Fruit fly (Drosophila melanogaster): ENCODE results near the gene CG42857.

The CG42857 gene

dm6 chr3R:9870378-9870777 is 49.4 kb upstream of the CG42857 start (continued):
- TF ChIP-seq Hr78 (GFP tag; optimal IDR thresholded peaks at IDR 0.05) = peak in 1 of 2 experiments; percentile 59
- no peak for TF ChIP-seq CG10366 (GFP tag; IDR thresholded peaks at IDR 0.05)
- no peak for TF ChIP-seq slp2 (GFP tag; optimal IDR thresholded peaks at IDR 0.05)
- no peak for TF ChIP-seq CG3726 (GFP tag; IDR thresholded peaks at IDR 0.05)
- TF ChIP-seq fd96Cb (tag; optimal IDR thresholded peaks at IDR 0.05) = peak; percentile 42
- no peak for TF ChIP-seq ase (GFP tag; IDR thresholded peaks at IDR 0.05)
- TF ChIP-seq lilli (GFP tag; optimal IDR thresholded peaks at IDR 0.05) = no peak
- TF ChIP-seq CG6254 (GFP tag; optimal IDR thresholded peaks at IDR 0.05) = no peak
- no peak for TF ChIP-seq CG10147 (GFP tag; optimal IDR thresholded peaks at IDR 0.05)
- no peak for TF ChIP-seq tgo (GFP tag; IDR thresholded peaks at IDR 0.05)
- TF ChIP-seq CHES-1-like (GFP tag; optimal IDR thresholded peaks at IDR 0.05) = no peak
- no peak for TF ChIP-seq Spps (tag; optimal IDR thresholded peaks at IDR 0.05)
- TF ChIP-seq CG8924 (tag; optimal IDR thresholded peaks at IDR 0.05) = no peak
- TF ChIP-seq CG2116 (GFP tag; optimal IDR thresholded peaks at IDR 0.05) = no peak
- TF ChIP-seq vvl (GFP tag; IDR thresholded peaks at IDR 0.05) = no peak
- TF ChIP-seq lola (GFP tag; optimal IDR thresholded peaks at IDR 0.05) = peak in 1 of 3 experiments; percentile 15
- no peak for TF ChIP-seq CG3065 (GFP tag; optimal IDR thresholded peaks at IDR 0.05)
- TF ChIP-seq dmrt99B (tag; optimal IDR thresholded peaks at IDR 0.05) = peak; percentile 36
- no peak for TF ChIP-seq nau (GFP tag; optimal IDR thresholded peaks at IDR 0.05)
- TF ChIP-seq CG18262 (tag; optimal IDR thresholded peaks at IDR 0.05) = peak; percentile 39
- TF ChIP-seq tup (GFP tag; optimal IDR thresholded peaks at IDR 0.05) = no peak
- TF ChIP-seq CG16815 (GFP tag; optimal IDR thresholded peaks at IDR 0.05) = no peak
- TF ChIP-seq H15 (GFP tag; IDR thresholded peaks at IDR 0.05) = no peak
- TF ChIP-seq bsh (GFP tag; optimal IDR thresholded peaks at IDR 0.05) = no peak
- TF ChIP-seq Hr3 (GFP tag; optimal IDR thresholded peaks at IDR 0.05) = no peak
- TF ChIP-seq Ets65A (GFP tag) = no peak
- TF ChIP-seq CG4404 (GFP tag; IDR thresholded peaks at IDR 0.05) = no peak
- no peak for TF ChIP-seq Max (GFP tag; optimal IDR thresholded peaks at IDR 0.05)
- no peak for TF ChIP-seq salm (tag; optimal IDR thresholded peaks at IDR 0.05)
- TF ChIP-seq CG13287 (GFP tag; IDR thresholded peaks at IDR 0.05; ENCODE audit: partially characterized antibody) = no peak
- TF ChIP-seq CG11504 (tag; optimal IDR thresholded peaks at IDR 0.05) = peak; percentile 33
- TF ChIP-seq CG12236 (GFP tag; optimal IDR thresholded peaks at IDR 0.05) = no peak
- TF ChIP-seq CG10543 (GFP tag; optimal IDR thresholded peaks at IDR 0.05) = no peak
- no peak for TF ChIP-seq CG13894 (tag; optimal IDR thresholded peaks at IDR 0.05)
- no peak for TF ChIP-seq CG31365 (tag; optimal IDR thresholded peaks at IDR 0.05)
- no peak for TF ChIP-seq ab (GFP tag; optimal IDR thresholded peaks at IDR 0.05)
- no peak for TF ChIP-seq CG17328 (GFP tag; IDR thresholded peaks at IDR 0.05)
- TF ChIP-seq zfh1 (GFP tag; IDR thresholded peaks at IDR 0.05) = no peak
- TF ChIP-seq HLH4C (GFP tag; IDR thresholded peaks at IDR 0.05; ENCODE audit: partially characterized antibody) = no peak
- TF ChIP-seq yki (optimal IDR thresholded peaks at IDR 0.05) = no peak
- TF ChIP-seq tx (GFP tag; optimal IDR thresholded peaks at IDR 0.05) = no peak
- TF ChIP-seq wor (GFP tag; IDR thresholded peaks at IDR 0.05) = no peak
- TF ChIP-seq z (GFP tag; IDR thresholded peaks at IDR 0.05) = no peak
- TF ChIP-seq CG6654 (GFP tag; optimal IDR thresholded peaks at IDR 0.05) = no peak
- no peak for TF ChIP-seq NC2β (GFP tag; optimal IDR thresholded peaks at IDR 0.05)
- no peak for TF ChIP-seq CG12659 (GFP tag; optimal IDR thresholded peaks at IDR 0.05)
- TF ChIP-seq CG7745 (tag; optimal IDR thresholded peaks at IDR 0.05) = no peak
- TF ChIP-seq Oli (tag; optimal IDR thresholded peaks at IDR 0.05) = peak; percentile 39
- TF ChIP-seq Abd-B (GFP tag; optimal IDR thresholded peaks at IDR 0.05) = peak; percentile 12
- no peak for TF ChIP-seq PHDP (tag; optimal IDR thresholded peaks at IDR 0.05)
- no peak for TF ChIP-seq CG11696 (GFP tag; IDR thresholded peaks at IDR 0.05)

Data from whole organism, embryonic.